Fruit fly (Drosophila melanogaster): ENCODE data around the gene Akr1B.

Gene Akr1B

DNA sequence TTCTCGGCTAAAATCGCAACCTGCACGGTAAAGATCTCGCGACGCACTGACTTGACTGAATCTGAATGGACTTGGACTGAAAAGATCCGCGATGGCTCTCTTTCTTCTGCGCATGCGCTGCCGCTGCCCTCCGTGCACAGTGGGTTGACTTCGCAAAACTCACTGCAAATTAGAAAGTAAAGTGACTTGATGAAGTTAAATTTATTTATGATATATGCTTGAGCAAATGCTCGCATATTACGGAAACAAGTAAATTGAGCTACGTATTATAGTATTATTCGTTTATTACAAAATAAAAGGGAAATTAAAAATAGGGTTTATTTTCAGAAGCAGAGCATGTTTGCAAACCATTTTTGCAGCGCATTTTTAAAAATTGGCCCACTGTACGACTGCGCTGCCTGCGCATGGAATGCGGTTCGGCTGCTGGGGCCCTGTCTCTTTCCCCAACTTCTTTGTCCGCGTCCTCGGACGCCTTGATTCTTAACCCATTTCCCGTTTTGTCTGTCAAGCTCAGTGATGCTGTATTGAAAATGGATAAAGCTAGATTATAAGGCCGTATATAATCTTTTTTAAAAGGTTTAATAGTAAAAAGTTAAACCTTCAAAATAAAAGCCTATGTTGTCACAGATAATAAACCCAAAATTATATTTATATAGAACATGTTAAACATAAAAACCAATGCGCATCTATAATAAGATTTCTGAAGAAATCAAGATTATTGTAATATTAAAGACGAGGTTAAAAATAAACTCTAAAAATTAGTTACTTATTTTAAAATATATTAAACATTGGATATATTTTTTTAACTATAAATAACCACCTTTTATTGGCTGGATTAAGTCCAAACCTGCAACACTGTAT lies 36.2 kb downstream of the Akr1B start, which contains the start of gene rt (continued):
- TF ChIP-seq fd102C (GFP tag; optimal IDR thresholded peaks at IDR 0.05) = no peak
- TF ChIP-seq Hr3 (GFP tag; optimal IDR thresholded peaks at IDR 0.05) = no peak
- no peak for TF ChIP-seq bowl (GFP tag; IDR thresholded peaks at IDR 0.05)
- no peak for TF ChIP-seq CG2889 (GFP tag; IDR thresholded peaks at IDR 0.05)
- TF ChIP-seq CG17829 (tag; optimal IDR thresholded peaks at IDR 0.05) = peak; percentile 73
- TF ChIP-seq CG42726 (GFP tag; IDR thresholded peaks at IDR 0.05; ENCODE audit: partially characterized antibody) = no peak
- TF ChIP-seq repo (GFP tag; optimal IDR thresholded peaks at IDR 0.05) = no peak
- no peak for TF ChIP-seq YL-1 (GFP tag; optimal IDR thresholded peaks at IDR 0.05)
- peak; percentile 48 for TF ChIP-seq CG15269 (tag; optimal IDR thresholded peaks at IDR 0.05)
- TF ChIP-seq CG7963 (GFP tag; IDR thresholded peaks at IDR 0.05; ENCODE audit: partially characterized antibody) = no peak
- TF ChIP-seq Hmx (GFP tag; optimal IDR thresholded peaks at IDR 0.05) = no peak
- TF ChIP-seq GATAe (GFP tag; conservative IDR thresholded peaks at IDR 0.05) = no peak
- TF ChIP-seq Lhr (GFP tag; optimal IDR thresholded peaks at IDR 0.05) = peak; percentile 27
- TF ChIP-seq Hr78 (GFP tag; optimal IDR thresholded peaks at IDR 0.05) = no peak
- peak; percentile 66; the same call in 2 of the 3 replicates for TF ChIP-seq dysf (GFP tag; IDR thresholded peaks at IDR 0.05)
- TF ChIP-seq CG10431 (GFP tag; optimal IDR thresholded peaks at IDR 0.05) = peak; percentile 17
- no peak for TF ChIP-seq CG6683 (GFP tag; optimal IDR thresholded peaks at IDR 0.05)
- peak; percentile 65 for TF ChIP-seq CG17328 (GFP tag; IDR thresholded peaks at IDR 0.05)
- peak; percentile 58; the same call in 1 of the 2 replicates for TF ChIP-seq Nf-YA (GFP tag; IDR thresholded peaks at IDR 0.05)
- TF ChIP-seq CG4617 (GFP tag; optimal IDR thresholded peaks at IDR 0.05; ENCODE audit: borderline replicate concordance) = no peak
- no peak for TF ChIP-seq CG12744 (GFP tag; optimal IDR thresholded peaks at IDR 0.05)
- TF ChIP-seq CG8924 (tag; optimal IDR thresholded peaks at IDR 0.05) = peak; percentile 28
- no peak for TF ChIP-seq CG3838 (GFP tag; optimal IDR thresholded peaks at IDR 0.05)
- no peak for TF ChIP-seq yki (optimal IDR thresholded peaks at IDR 0.05)
- TF ChIP-seq NFAT (GFP tag; IDR thresholded peaks at IDR 0.05) = no peak
- TF ChIP-seq kni (GFP tag; optimal IDR thresholded peaks at IDR 0.05) = peak; percentile 40
- TF ChIP-seq CG9609 (GFP tag; optimal IDR thresholded peaks at IDR 0.05) = no peak
- peak; percentile 59 for TF ChIP-seq CG12391 (tag; optimal IDR thresholded peaks at IDR 0.05)
- peak; percentile 88 for TF ChIP-seq row (GFP tag; IDR thresholded peaks at IDR 0.05)
- TF ChIP-seq fru (optimal IDR thresholded peaks at IDR 0.05) = no peak
- TF ChIP-seq pb (GFP tag; optimal IDR thresholded peaks at IDR 0.05) = no peak
- TF ChIP-seq CG18599 (GFP tag; optimal IDR thresholded peaks at IDR 0.05) = no peak
- no peak for TF ChIP-seq zfh2 (GFP tag; optimal IDR thresholded peaks at IDR 0.05)
- TF ChIP-seq CG8281 (tag; optimal IDR thresholded peaks at IDR 0.05) = no peak
- TF ChIP-seq PHDP (tag; optimal IDR thresholded peaks at IDR 0.05) = peak; percentile 41
- peak; percentile 21 for TF ChIP-seq Nf-YC (tag; optimal IDR thresholded peaks at IDR 0.05)
- no peak for TF ChIP-seq Neu2 (GFP tag; optimal IDR thresholded peaks at IDR 0.05; ENCODE audit: borderline replicate concordance)
- TF ChIP-seq jumu (GFP tag; optimal IDR thresholded peaks at IDR 0.05) = no peak
- TF ChIP-seq CG2712 (tag; optimal IDR thresholded peaks at IDR 0.05) = peak; percentile 84
- TF ChIP-seq CG8478 (optimal IDR thresholded peaks at IDR 0.05) = no peak
- TF ChIP-seq CG3995 (GFP tag; optimal IDR thresholded peaks at IDR 0.05) = no peak
- TF ChIP-seq odd (GFP tag; optimal IDR thresholded peaks at IDR 0.05) = peak; percentile 25
- TF ChIP-seq cato (GFP tag; optimal IDR thresholded peaks at IDR 0.05; ENCODE audit: borderline replicate concordance) = no peak
- no peak for TF ChIP-seq chm (GFP tag; IDR thresholded peaks at IDR 0.05)
- no peak for TF ChIP-seq pnt (GFP tag; optimal IDR thresholded peaks at IDR 0.05)
- no peak for TF ChIP-seq pita (GFP tag; optimal IDR thresholded peaks at IDR 0.05)
- TF ChIP-seq CG10366 (GFP tag; IDR thresholded peaks at IDR 0.05) = 0 out of 2 replicates have a peak, but pooled peaks have one; percentile 16
- TF ChIP-seq CG1233 (GFP tag; optimal IDR thresholded peaks at IDR 0.05) = peak; percentile 22
- TF ChIP-seq ro (GFP tag; IDR thresholded peaks at IDR 0.05) = no peak
- no peak for TF ChIP-seq br (optimal IDR thresholded peaks at IDR 0.05)

Data from whole organism, embryonic.